Worm (Caenorhabditis elegans) whole organism, dauer: Measurements from ENCODE around the gene ugt-65.

Experiments used
- unc-62 ChIP-seq: sonication (generic microtip); optimal IDR thresholded peaks from 2 replicates; lab custom pipeline; 2017; ENCODE audit warnings: missing biosample characterization, missing genetic modification reagents, missing genetic modification characterization

ugt-65 gene

ce11 chrIV:12414601-12415000, 5.9 kb upstream of the ugt-65 start:
- TF ChIP-seq unc-62 (GFP tag; lab: Kevin White, UChicago): no peak

- TF ChIP-seq unc-62 (GFP tag; lab: Kevin White, UChicago): no peak
Observed at ce11 chrIV:12416629-12417404, 3.7 kb upstream of the ugt-65 start.

ce11 chrIV:12417536-12418195, 2.8 kb upstream of the ugt-65 start, which contains the start of gene F08G5.3:
F08G5.3 (minus strand) TSS chrIV:12417586.
- TF ChIP-seq unc-62 (GFP tag; lab: Kevin White, UChicago): no peak

- TF ChIP-seq unc-62 (GFP tag; lab: Kevin White, UChicago): no peak
Observed at ce11 chrIV:12419291-12419690, 1.2 kb upstream of the ugt-65 start.

ce11 chrIV:12425595-12425994, 5.1 kb downstream of the ugt-65 start:
- TF ChIP-seq unc-62 (GFP tag; lab: Kevin White, UChicago): no peak

ce11 chrIV:12427687-12428284, 7.3 kb downstream of the ugt-65 start:
- no peak for TF ChIP-seq unc-62 (GFP tag; lab: Kevin White, UChicago)

ce11 chrIV:12428467-12428866, 8.0 kb downstream of the ugt-65 start, which contains the start of gene col-130:
col-130 (minus strand) TSS chrIV:12428516.
- no peak for TF ChIP-seq unc-62 (GFP tag; lab: Kevin White, UChicago)

ce11 chrIV:12429504-12429903, 9.0 kb downstream of the ugt-65 start:
- TF ChIP-seq unc-62 (GFP tag; lab: Kevin White, UChicago): no peak

ce11 chrIV:12431755-12432154, 11.3 kb downstream of the ugt-65 start:
- TF ChIP-seq unc-62 (GFP tag; lab: Kevin White, UChicago): no peak

- TF ChIP-seq unc-62 (GFP tag; lab: Kevin White, UChicago): no peak
Observed at ce11 chrIV:12432340-12432739, 11.9 kb downstream of the ugt-65 start, which contains the start of gene clec-184. clec-184 (plus strand) TSS chrIV:12432640.

- TF ChIP-seq unc-62 (GFP tag; lab: Kevin White, UChicago): no peak
Observed at ce11 chrIV:12435442-12435841, 15.0 kb downstream of the ugt-65 start, which contains the start of gene irg-4. irg-4 (plus strand) TSS chrIV:12435833.

- TF ChIP-seq unc-62 (GFP tag; lab: Kevin White, UChicago): no peak
Observed at ce11 chrIV:12438359-12438758, 17.9 kb downstream of the ugt-65 start, which contains the start of gene clec-185. clec-185 (plus strand) TSS chrIV:12438659.

ce11 chrIV:12441715-12442114, 21.2 kb downstream of the ugt-65 start, which contains the start of gene C25G4.17:
C25G4.17 (plus strand) TSS chrIV:12442015.
- TF ChIP-seq unc-62 (GFP tag; lab: Kevin White, UChicago): no peak

ce11 chrIV:12443936-12444335, 23.5 kb downstream of the ugt-65 start, which contains the start of gene C25G4.2:
C25G4.2 (minus strand) TSS chrIV:12444035.
- TF ChIP-seq unc-62 (GFP tag; lab: Kevin White, UChicago): no peak

- no peak for TF ChIP-seq unc-62 (GFP tag; lab: Kevin White, UChicago)
Observed at ce11 chrIV:12445463-12445934, 25.0 kb downstream of the ugt-65 start, which contains the start of gene C25G4.3. C25G4.3 (minus strand) TSS chrIV:12445884.
